Worm (Caenorhabditis elegans) whole organism, L2 larva: Measurements from ENCODE around the gene F09A5.2.

ENCODE experiments used
- R02D3.7 ChIP-seq: fragments of 150-350 bp; optimal IDR thresholded peaks from 2 replicates; lab custom pipeline; 2014; ENCODE audit warnings: missing biosample characterization, missing genetic modification characterization
- Y55F3AM.14 ChIP-seq: fragments of 200-800 bp; sonication (Bioruptor generic); optimal IDR thresholded peaks from 2 replicates; lab custom pipeline; 2018; ENCODE audit warnings: mild to moderate bottlenecking, missing genetic modification characterization, missing compliant biosample characterization
- elt-3 ChIP-seq: sonication (generic microtip); optimal IDR thresholded peaks from 2 replicates; lab custom pipeline; 2017; ENCODE audit warnings: missing biosample characterization, missing genetic modification characterization
- lin-13 ChIP-seq: fragments of 150-350 bp; optimal IDR thresholded peaks from 2 replicates; lab custom pipeline; 2014; ENCODE audit warnings: missing biosample characterization, missing genetic modification reagents, missing genetic modification characterization
- lin-39 ChIP-seq: fragments of 150-350 bp; optimal IDR thresholded peaks from 2 replicates; lab custom pipeline; 2014; ENCODE audit warnings: missing biosample characterization, missing genetic modification reagents, missing genetic modification characterization
- nhr-6 ChIP-seq: fragments of 150-350 bp; optimal IDR thresholded peaks from 2 replicates; lab custom pipeline; 2014; ENCODE audit warnings: missing biosample characterization, missing genetic modification characterization
- nhr-77 ChIP-seq: fragments of 150-350 bp; optimal IDR thresholded peaks from 2 replicates; lab custom pipeline; 2014; ENCODE audit warnings: missing biosample characterization, missing genetic modification characterization
- snpc-4 ChIP-seq: fragments of 150-350 bp; optimal IDR thresholded peaks from 2 replicates; lab custom pipeline; 2014; ENCODE audit warnings: missing biosample characterization, missing genetic modification characterization
- unc-55 ChIP-seq: fragments of 150-350 bp; sonication (generic microtip); optimal IDR thresholded peaks from 3 replicates; lab custom pipeline; 2014; ENCODE audit warnings: missing biosample characterization, missing genetic modification reagents, missing genetic modification characterization
- unc-62 ChIP-seq: fragments of 150-350 bp; optimal IDR thresholded peaks from 2 replicates; lab custom pipeline; 2014; ENCODE audit warnings: missing biosample characterization, missing genetic modification reagents, missing genetic modification characterization

DNA sequence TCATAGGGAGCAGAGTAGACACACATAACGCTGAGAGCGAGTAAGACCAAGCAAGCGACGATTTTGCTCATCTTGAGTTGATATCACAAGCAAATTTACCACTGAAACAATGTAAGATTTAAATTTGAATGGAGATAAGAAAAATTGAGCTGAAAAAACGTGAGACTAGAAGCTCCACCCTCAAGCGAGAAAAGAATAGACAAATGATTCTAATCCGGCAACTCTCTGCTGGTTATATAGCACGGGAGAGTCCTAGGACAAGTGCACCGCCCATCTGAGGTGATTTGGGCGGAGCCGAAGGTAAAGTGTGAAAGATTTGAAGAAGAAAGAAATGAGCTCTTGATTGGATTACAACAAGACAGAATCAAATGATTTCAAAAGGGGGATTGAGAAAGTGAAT, 43.4 kb downstream of the F09A5.2 start, which contains the start of gene nlp-3:
- no peak for TF ChIP-seq unc-55
- no peak for TF ChIP-seq lin-39 (tag; lab: Kevin White, UChicago)
- TF ChIP-seq elt-3 (tag; lab: Kevin White, UChicago), result no peak
- TF ChIP-seq unc-62 (GFP tag; lab: Kevin White, UChicago), result no peak
- no peak for TF ChIP-seq Y55F3AM.14 (GFP tag; lab: Kevin White, UChicago)
- no peak for TF ChIP-seq R02D3.7 (tag; lab: Kevin White, UChicago)
- TF ChIP-seq lin-13 (GFP tag; lab: Kevin White, UChicago), result no peak
- TF ChIP-seq nhr-6, result no peak
- no peak for TF ChIP-seq nhr-77 (tag; lab: Kevin White, UChicago)
- no peak for TF ChIP-seq snpc-4 (tag; lab: Kevin White, UChicago)
